Worm (Caenorhabditis elegans) whole organism, L2 larva: Measurements from ENCODE around the gene F11G11.4.

Experiments
- R02D3.7 ChIP-seq: fragments of 150-350 bp; optimal IDR thresholded peaks from 2 replicates; lab custom pipeline; 2014; ENCODE audit warnings: missing biosample characterization, missing genetic modification characterization
- ZK546.5 ChIP-seq: sonication (generic microtip); optimal IDR thresholded peaks from 2 replicates; lab custom pipeline; 2017; ENCODE audit warnings: missing biosample characterization, missing genetic modification characterization
- ceh-82 ChIP-seq: fragments of 150-350 bp; optimal IDR thresholded peaks from 2 replicates; lab custom pipeline; 2014; ENCODE audit warnings: missing biosample characterization, missing genetic modification characterization
- crh-2 ChIP-seq: sonication (generic microtip); optimal IDR thresholded peaks from 2 replicates; lab custom pipeline; 2017; ENCODE audit warnings: missing biosample characterization, missing genetic modification characterization
- egl-27 ChIP-seq: sonication (generic microtip); optimal IDR thresholded peaks from 3 replicates; lab custom pipeline; 2017; ENCODE audit warnings: missing biosample characterization, missing genetic modification reagents, missing genetic modification characterization
- mab-5 ChIP-seq: fragments of 150-350 bp; optimal IDR thresholded peaks from 2 replicates; lab custom pipeline; 2014; ENCODE audit warnings: missing biosample characterization, missing genetic modification characterization
- nhr-11 ChIP-seq: fragments of 150-350 bp; optimal IDR thresholded peaks from 2 replicates; lab custom pipeline; 2014; ENCODE audit warnings: missing biosample characterization, missing genetic modification characterization
- nhr-237 ChIP-seq: fragments of 150-350 bp; optimal IDR thresholded peaks from 2 replicates; lab custom pipeline; 2014; ENCODE audit warnings: missing biosample characterization, missing genetic modification characterization
- nhr-6 ChIP-seq: fragments of 150-350 bp; optimal IDR thresholded peaks from 2 replicates; lab custom pipeline; 2014; ENCODE audit warnings: missing biosample characterization, missing genetic modification characterization
- sem-4 ChIP-seq: fragments of 150-350 bp; optimal IDR thresholded peaks from 2 replicates; lab custom pipeline; 2014; ENCODE audit warnings: missing biosample characterization, missing genetic modification reagents, missing genetic modification characterization
- sma-9 ChIP-seq, 2 experiments: fragments of 150-350 bp in 1 of 2; sonication (generic microtip) in 1 of 2; optimal IDR thresholded peaks; 2 replicates each; lab custom pipeline; 2014 to 2016; ENCODE audit warnings: missing genetic modification characterization in 2 of 2, mild to moderate bottlenecking in 1 of 2, missing biosample characterization in 1 of 2, missing compliant biosample characterization in 1 of 2, missing genetic modification reagents in 1 of 2, moderate library complexity in 1 of 2
- unc-39 ChIP-seq: fragments of 150-350 bp; optimal IDR thresholded peaks from 2 replicates; lab custom pipeline; 2014; ENCODE audit warnings: missing biosample characterization, missing genetic modification characterization
- unc-62 ChIP-seq: fragments of 150-350 bp; optimal IDR thresholded peaks from 2 replicates; lab custom pipeline; 2014; ENCODE audit warnings: missing biosample characterization, missing genetic modification reagents, missing genetic modification characterization
- zag-1 ChIP-seq: fragments of 150-350 bp; optimal IDR thresholded peaks from 2 replicates; lab custom pipeline; 2014; ENCODE audit warnings: missing biosample characterization, missing genetic modification characterization

DNA sequence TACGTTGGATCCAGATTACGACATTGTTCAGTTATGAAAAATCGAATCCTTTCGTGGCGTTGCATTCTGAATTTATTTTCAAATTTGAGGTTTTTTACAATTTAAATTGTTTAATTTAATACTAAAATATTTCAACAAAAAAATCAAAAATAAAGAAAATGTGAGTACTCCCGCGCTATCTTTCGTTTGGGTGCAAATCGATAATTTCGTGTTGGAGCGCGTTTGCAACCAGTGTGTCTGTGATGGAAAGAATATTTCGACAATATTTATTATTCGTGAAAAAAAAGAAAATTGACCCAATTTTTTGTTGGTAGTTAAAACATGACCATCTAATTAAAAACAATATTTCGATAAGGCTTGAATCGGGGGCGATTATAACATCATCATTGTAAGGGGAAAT, 41.6 kb downstream of the F11G11.4 start, which contains the start of gene R05F9.9:
- TF ChIP-seq unc-62, result no peak
- TF ChIP-seq nhr-237, result no peak
- peak; percentile 72 for TF ChIP-seq crh-2 (tag; lab: Kevin White, UChicago)
- no peak for TF ChIP-seq zag-1 (tag; lab: Kevin White, UChicago)
- no peak for TF ChIP-seq egl-27 (tag; lab: Kevin White, UChicago)
- no peak for TF ChIP-seq sem-4
- no peak for TF ChIP-seq nhr-11 (tag; lab: Kevin White, UChicago)
- TF ChIP-seq mab-5 (tag; lab: Kevin White, UChicago), result no peak
- no peak for TF ChIP-seq ZK546.5 (tag; lab: Kevin White, UChicago)
- TF ChIP-seq unc-39 (tag; lab: Kevin White, UChicago), result no peak
- no peak for TF ChIP-seq R02D3.7 (tag; lab: Kevin White, UChicago)
- TF ChIP-seq sma-9 (GFP tag; optimal IDR thresholded peaks at IDR 0.05; lab: Kevin White, UChicago), result no peak
- TF ChIP-seq sma-9 (tag; optimal IDR thresholded peaks at IDR 0.05; lab: Kevin White, UChicago), result no peak
- TF ChIP-seq ceh-82 (tag; lab: Kevin White, UChicago), result no peak
- TF ChIP-seq nhr-6 (tag; lab: Kevin White, UChicago), result no peak
